Worm (Caenorhabditis elegans) whole organism, late embryonic: ENCODE measurements around the gene lin-29.
A peak's percentile ranks its signal among the peaks of the same experiment; 100 is the strongest.

Experiments
- C08G9.2 ChIP-seq: sonication (generic microtip); optimal IDR thresholded peaks from 2 replicates; lab custom pipeline; 2016; ENCODE audit warnings: mild to moderate bottlenecking, missing genetic modification characterization, moderate library complexity, missing compliant biosample characterization
- C38D4.7 ChIP-seq: fragments of 200-800 bp; sonication (Bioruptor generic); optimal IDR thresholded peaks from 2 replicates; lab custom pipeline; 2018; ENCODE audit warnings: mild to moderate bottlenecking, missing genetic modification characterization, moderate library complexity, missing compliant biosample characterization
- F13H6.1 ChIP-seq: sonication (generic microtip); optimal IDR thresholded peaks from 2 replicates; lab custom pipeline; 2016; ENCODE audit warnings: missing genetic modification characterization, missing compliant biosample characterization
- ama-1 ChIP-seq: fragments of 150-350 bp; optimal IDR thresholded peaks from 2 replicates; lab custom pipeline; 2014
- ceh-19 ChIP-seq: fragments of 200-800 bp; sonication (Bioruptor generic); optimal IDR thresholded peaks from 2 replicates; lab custom pipeline; 2018; ENCODE audit warnings: mild to moderate bottlenecking, missing genetic modification characterization, missing compliant biosample characterization
- ceh-2 ChIP-seq: sonication (generic microtip); optimal IDR thresholded peaks from 2 replicates; lab custom pipeline; 2016; ENCODE audit warnings: missing genotype, missing genetic modification characterization, missing compliant biosample characterization
- ceh-22 ChIP-seq: sonication (generic microtip); optimal IDR thresholded peaks from 2 replicates; lab custom pipeline; 2017; ENCODE audit warnings: missing biosample characterization, missing genetic modification characterization
- ceh-24 ChIP-seq: sonication (generic microtip); optimal IDR thresholded peaks from 2 replicates; lab custom pipeline; 2016; ENCODE audit warnings: mild to moderate bottlenecking, missing genetic modification characterization, missing compliant biosample characterization
- ceh-30 ChIP-seq: fragments of 150-350 bp; optimal IDR thresholded peaks from 2 replicates; lab custom pipeline; 2014; ENCODE audit warnings: missing biosample characterization, missing genetic modification characterization
- ceh-31 ChIP-seq: sonication (generic microtip); optimal IDR thresholded peaks from 2 replicates; lab custom pipeline; 2016; ENCODE audit warnings: missing genetic modification characterization, missing compliant biosample characterization
- ceh-6 ChIP-seq: fragments of 200-800 bp; sonication (Bioruptor generic); optimal IDR thresholded peaks from 2 replicates; lab custom pipeline; 2018; ENCODE audit warnings: mild to moderate bottlenecking, missing genetic modification characterization, missing compliant biosample characterization
- ceh-9 ChIP-seq: sonication (generic microtip); optimal IDR thresholded peaks from 2 replicates; lab custom pipeline; 2016; ENCODE audit warnings: mild to moderate bottlenecking, missing genetic modification characterization, inconsistent platforms, missing compliant biosample characterization
- dmd-4 ChIP-seq: sonication (generic microtip); optimal IDR thresholded peaks from 2 replicates; lab custom pipeline; 2016; ENCODE audit warnings: borderline replicate concordance, missing genetic modification characterization, missing compliant biosample characterization
- elt-2 ChIP-seq: sonication (generic microtip); optimal IDR thresholded peaks from 2 replicates; lab custom pipeline; 2016; ENCODE audit warnings: missing genetic modification reagents, missing genetic modification characterization, missing compliant biosample characterization
- elt-4 ChIP-seq: sonication (generic microtip); optimal IDR thresholded peaks from 2 replicates; lab custom pipeline; 2016; ENCODE audit warnings: missing genetic modification characterization, missing compliant biosample characterization
- ets-4 ChIP-seq: sonication (generic microtip); optimal IDR thresholded peaks from 2 replicates; lab custom pipeline; 2016; ENCODE audit warnings: missing genetic modification characterization, missing compliant biosample characterization
- fax-1 ChIP-seq: sonication (generic microtip); optimal IDR thresholded peaks from 2 replicates; lab custom pipeline; 2016; ENCODE audit warnings: missing genotype, missing genetic modification characterization, missing compliant biosample characterization
- hlh-13 ChIP-seq: fragments of 200-800 bp; sonication (Bioruptor generic); optimal IDR thresholded peaks from 2 replicates; lab custom pipeline; 2018; ENCODE audit warnings: mild to moderate bottlenecking, missing genetic modification characterization, missing compliant biosample characterization
- hlh-15 ChIP-seq: sonication (generic microtip); optimal IDR thresholded peaks from 2 replicates; lab custom pipeline; 2016; ENCODE audit warnings: missing genetic modification characterization, missing compliant biosample characterization
- hlh-30 ChIP-seq: sonication (generic microtip); optimal IDR thresholded peaks from 2 replicates; lab custom pipeline; 2017; ENCODE audit warnings: antibody characterized with exemption, missing genetic modification characterization, missing compliant biosample characterization; ENCODE audit not compliant: insufficient read depth
- lim-6 ChIP-seq: sonication (generic microtip); optimal IDR thresholded peaks from 2 replicates; lab custom pipeline; 2016; ENCODE audit warnings: missing genetic modification characterization, missing compliant biosample characterization
- mec-3 ChIP-seq: sonication (generic microtip); optimal IDR thresholded peaks from 2 replicates; lab custom pipeline; 2016; ENCODE audit warnings: borderline replicate concordance, missing genetic modification characterization, missing compliant biosample characterization
- nfya-1 ChIP-seq: sonication (generic microtip); optimal IDR thresholded peaks from 2 replicates; lab custom pipeline; 2017; ENCODE audit warnings: missing genetic modification characterization, mild to moderate bottlenecking, missing compliant biosample characterization, antibody characterized with exemption, moderate library complexity
- npax-4 ChIP-seq: sonication (generic microtip); optimal IDR thresholded peaks from 2 replicates; lab custom pipeline; 2016; ENCODE audit warnings: missing genetic modification characterization, missing compliant biosample characterization
- pax-1 ChIP-seq: fragments of 150-350 bp; optimal IDR thresholded peaks from 2 replicates; lab custom pipeline; 2014; ENCODE audit warnings: missing biosample characterization, missing genetic modification characterization
- pha-4 ChIP-seq: fragments of 150-350 bp; optimal IDR thresholded peaks from 2 replicates; lab custom pipeline; 2018; ENCODE audit warnings: missing biosample characterization, missing genetic modification reagents, missing genetic modification characterization
- pqm-1 ChIP-seq: sonication (generic microtip); optimal IDR thresholded peaks from 2 replicates; lab custom pipeline; 2016; ENCODE audit warnings: missing genetic modification characterization, missing compliant biosample characterization
- pros-1 ChIP-seq: fragments of 150-350 bp; optimal IDR thresholded peaks from 2 replicates; lab custom pipeline; 2014; ENCODE audit warnings: missing biosample characterization, missing genetic modification reagents, missing genetic modification characterization
- ref-2 ChIP-seq: sonication (generic microtip); optimal IDR thresholded peaks from 2 replicates; lab custom pipeline; 2016; ENCODE audit warnings: missing genetic modification characterization, missing compliant biosample characterization
- sdc-2 ChIP-seq: sonication (generic microtip); optimal IDR thresholded peaks from 2 replicates; lab custom pipeline; 2016; ENCODE audit warnings: missing genotype, missing genetic modification characterization, missing compliant biosample characterization
- tbx-2 ChIP-seq: sonication (generic microtip); optimal IDR thresholded peaks from 2 replicates; lab custom pipeline; 2016; ENCODE audit warnings: missing genetic modification characterization, missing compliant biosample characterization
- unc-3 ChIP-seq, 2 experiments: fragments of 200-800 bp in 1 of 2; sonication (Bioruptor generic) in 1 of 2; sonication (generic microtip) in 1 of 2; conservative IDR thresholded peaks in 1 of 2; optimal IDR thresholded peaks in 1 of 2; 2 replicates each; pipeline versions ENCODE4 v1.3.6 to Lab custom; 2016 to 2022; ENCODE audit warnings: missing compliant biosample characterization in 2 of 2, missing genetic modification characterization in 2 of 2, missing genetic modification reagents in 1 of 2
- unc-55 ChIP-seq: sonication (generic microtip); optimal IDR thresholded peaks from 2 replicates; lab custom pipeline; 2017; ENCODE audit warnings: missing biosample characterization, missing genetic modification reagents, missing genetic modification characterization
- ztf-16 ChIP-seq: sonication (generic microtip); optimal IDR thresholded peaks from 2 replicates; lab custom pipeline; 2017; ENCODE audit warnings: missing genetic modification characterization, missing compliant biosample characterization

The lin-29 gene

ce11 chrII:11905023-11905422 is 30.1 kb downstream of the lin-29 start:
- no peak for TF ChIP-seq ceh-24 (tag; lab: Kevin White, UChicago)
- TF ChIP-seq ceh-22 (tag; lab: Kevin White, UChicago), result no peak
- TF ChIP-seq ama-1 (lab: Kevin White, UChicago), result no peak
- TF ChIP-seq pax-1, result no peak
- TF ChIP-seq unc-3 (GFP tag; conservative IDR thresholded peaks at IDR 0.05; lab: Robert Waterston, UW), result no peak
- TF ChIP-seq unc-3 (tag; optimal IDR thresholded peaks at IDR 0.05; lab: Kevin White, UChicago), result no peak
- TF ChIP-seq npax-4, result no peak
- TF ChIP-seq ceh-19, result no peak
- no peak for TF ChIP-seq hlh-15
- TF ChIP-seq hlh-13 (GFP tag; lab: Kevin White, UChicago), result no peak
- no peak for TF ChIP-seq pha-4 (tag; lab: Kevin White, UChicago)
- no peak for TF ChIP-seq elt-4 (tag; lab: Kevin White, UChicago)
- no peak for TF ChIP-seq ets-4 (tag; lab: Kevin White, UChicago)
- no peak for TF ChIP-seq unc-55 (GFP tag; lab: Kevin White, UChicago)

ce11 chrII:11902203-11902602 is 32.9 kb downstream of the lin-29 start:
- TF ChIP-seq elt-4 (tag; lab: Kevin White, UChicago), result no peak
- no peak for TF ChIP-seq pha-4 (tag; lab: Kevin White, UChicago)
- TF ChIP-seq lim-6 (tag; lab: Kevin White, UChicago), result no peak
- TF ChIP-seq ztf-16 (tag; lab: Kevin White, UChicago), result no peak
- no peak for TF ChIP-seq dmd-4 (tag; lab: Kevin White, UChicago)
- TF ChIP-seq unc-55 (GFP tag; lab: Kevin White, UChicago), result peak; percentile 87
- no peak for TF ChIP-seq sdc-2

DNA sequence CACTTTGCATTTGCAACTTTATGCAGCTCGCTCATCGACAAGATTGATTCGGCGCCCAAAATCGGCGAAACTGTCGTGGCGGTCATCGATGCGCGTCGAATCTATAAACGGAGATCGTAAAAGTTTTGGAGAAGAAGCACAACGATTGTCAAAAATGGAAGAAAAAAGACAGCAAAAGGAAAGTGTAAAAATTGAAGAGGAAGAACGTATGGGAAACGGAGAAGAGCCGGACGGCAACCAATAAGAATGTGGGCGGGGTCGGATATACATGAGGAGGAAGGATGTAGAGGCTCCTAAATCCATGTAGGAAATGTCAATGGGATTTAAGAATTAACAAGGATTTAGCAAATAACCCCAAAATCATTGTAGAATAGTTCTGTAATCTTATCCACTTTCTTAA is 34.0 kb downstream of the lin-29 start, which contains the start of gene vab-23:
Gene vab-23, minus strand, starts transcription at position 101 of the 400 bp plus-strand sequence.
- TF ChIP-seq fax-1, result no peak

- TF ChIP-seq lim-6 (tag; lab: Kevin White, UChicago) (no peak), nfya-1 (tag; lab: Kevin White, UChicago) (peak; percentile 87)
Measured at ce11 chrII:11899761-11900160, 35.4 kb downstream of the lin-29 start.

- TF ChIP-seq pros-1 (tag; lab: Kevin White, UChicago) (no peak), ceh-30 (tag; lab: Kevin White, UChicago) (no peak), F13H6.1 (no peak), C08G9.2 (no peak)
Measured at ce11 chrII:11893323-11893722, 41.8 kb downstream of the lin-29 start, which contains the start of gene ZK930.2. TSS of gene ZK930.2 (minus strand) at chrII:11893423.

- TF ChIP-seq ref-2 (tag; lab: Kevin White, UChicago), result peak; percentile 81
- TF ChIP-seq ceh-31 (tag; lab: Kevin White, UChicago), result peak; percentile 52
- no peak for TF ChIP-seq mec-3 (tag; lab: Kevin White, UChicago)
- no peak for TF ChIP-seq ceh-9
- TF ChIP-seq ceh-22 (tag; lab: Kevin White, UChicago), result no peak
- TF ChIP-seq pros-1 (tag; lab: Kevin White, UChicago), result no peak
- no peak for TF ChIP-seq ets-4 (tag; lab: Kevin White, UChicago)
- no peak for TF ChIP-seq unc-3 (GFP tag; conservative IDR thresholded peaks at IDR 0.05; lab: Robert Waterston, UW)
- TF ChIP-seq unc-3 (tag; optimal IDR thresholded peaks at IDR 0.05; lab: Kevin White, UChicago), result no peak
- no peak for TF ChIP-seq ceh-2 (tag; lab: Kevin White, UChicago)
- peak; percentile 22 for TF ChIP-seq hlh-30 (tag; lab: Kevin White, UChicago)
- TF ChIP-seq ceh-6 (GFP tag; lab: Kevin White, UChicago), result no peak
- TF ChIP-seq ama-1 (lab: Kevin White, UChicago), result no peak
- TF ChIP-seq elt-2 (tag; lab: Kevin White, UChicago), result no peak
- TF ChIP-seq pqm-1 (tag; lab: Kevin White, UChicago), result no peak
- TF ChIP-seq tbx-2 (tag; lab: Kevin White, UChicago), result peak; percentile 50
- TF ChIP-seq unc-55 (GFP tag; lab: Kevin White, UChicago), result no peak
- no peak for TF ChIP-seq C38D4.7
Measured at ce11 chrII:11890596-11890995, 44.5 kb downstream of the lin-29 start.
